Worm (Caenorhabditis elegans) whole organism, young adult: ENCODE measurements around the gene snrp-200.

Source experiments
- Y79H2A.3 ChIP-seq: fragments of 200-800 bp; sonication (Bioruptor generic); conservative IDR thresholded peaks from 2 replicates; pipeline ENCODE4 v1.3.6; 2022; ENCODE audit warnings: missing genetic modification reagents, missing genetic modification characterization, missing compliant biosample characterization
- bed-1 ChIP-seq: fragments of 200-800 bp; sonication (Bioruptor generic); IDR thresholded peaks from 2 replicates; pipeline ENCODE4 v1.3.6; 2022; ENCODE audit warnings: missing genetic modification reagents, missing genetic modification characterization, missing compliant biosample characterization
- ceh-58 ChIP-seq: fragments of 200-800 bp; sonication (Bioruptor generic); IDR thresholded peaks from 2 replicates; pipeline ENCODE4 v1.3.6; 2022; ENCODE audit warnings: missing genetic modification characterization, missing compliant biosample characterization
- sdz-38 ChIP-seq: sonication (generic microtip); optimal IDR thresholded peaks from 2 replicates; lab custom pipeline; 2016; ENCODE audit warnings: missing genotype, missing genetic modification characterization, missing compliant biosample characterization
- snpc-1.3 ChIP-seq: sonication (generic microtip); optimal IDR thresholded peaks from 2 replicates; lab custom pipeline; 2017; ENCODE audit warnings: missing genetic modification characterization, mild to moderate bottlenecking, missing compliant biosample characterization, antibody characterized with exemption, moderate library complexity, missing genotype, missing genetic modification reagents; ENCODE audit not compliant: insufficient read depth
- tbp1 ChIP-seq: fragments of 200-800 bp; sonication (Bioruptor generic); optimal IDR thresholded peaks from 2 replicates; lab custom pipeline; 2018; ENCODE audit warnings: mild to moderate bottlenecking, missing genetic modification characterization, missing compliant biosample characterization

DNA sequence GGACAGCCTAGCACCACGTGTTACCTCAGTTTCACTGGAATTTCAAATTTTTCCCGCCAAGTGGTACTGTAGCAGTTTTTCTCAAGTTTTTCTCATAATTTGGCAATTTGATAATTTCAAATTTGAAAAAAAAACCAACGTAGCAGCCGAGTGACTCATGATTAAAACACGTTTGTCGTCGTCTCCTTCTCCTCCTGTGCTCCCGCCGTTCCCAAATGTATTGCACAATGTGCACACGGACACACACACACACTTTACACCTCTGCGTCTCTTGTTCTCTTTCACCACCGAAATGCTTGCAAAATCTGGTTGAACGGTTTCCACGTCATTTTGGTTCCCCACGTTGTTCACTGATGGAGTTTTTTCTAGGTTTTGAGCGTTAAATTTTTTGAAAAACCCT, 45.4 kb downstream of the snrp-200 start:
- TF ChIP-seq tbp1 (no peak), snpc-1.3 (tag; lab: Kevin White, UChicago) (no peak), ceh-58 (GFP tag; lab: Robert Waterston, UW) (no peak), bed-1 (GFP tag; lab: Robert Waterston, UW) (no peak), sdz-38 (tag; lab: Kevin White, UChicago) (no peak), Y79H2A.3 (GFP tag; lab: Robert Waterston, UW) (no peak)
